Worm (Caenorhabditis elegans) whole organism, L3 larva: Measurements from ENCODE around the gene Y25C1A.8.
A peak's percentile ranks its signal among the peaks of the same experiment; 100 is the strongest.

Experiments used
- R02D3.7 ChIP-seq: fragments of 150-350 bp; optimal IDR thresholded peaks from 2 replicates; lab custom pipeline; 2014; ENCODE audit warnings: missing biosample characterization, missing genetic modification characterization
- ZK546.5 ChIP-seq: sonication (generic microtip); optimal IDR thresholded peaks from 2 replicates; lab custom pipeline; 2017; ENCODE audit warnings: missing biosample characterization, missing genetic modification characterization
- aly-2 ChIP-seq: fragments of 150-350 bp; optimal IDR thresholded peaks from 2 replicates; lab custom pipeline; 2014; ENCODE audit warnings: missing biosample characterization, missing genetic modification characterization
- ama-1 ChIP-seq: fragments of 150-350 bp; optimal IDR thresholded peaks from 2 replicates; lab custom pipeline; 2018
- ceh-16 ChIP-seq: sonication (generic microtip); optimal IDR thresholded peaks from 2 replicates; lab custom pipeline; 2017; ENCODE audit warnings: missing biosample characterization, missing genetic modification characterization
- ceh-28 ChIP-seq: fragments of 150-350 bp; optimal IDR thresholded peaks from 2 replicates; lab custom pipeline; 2014; ENCODE audit warnings: missing biosample characterization, missing genetic modification reagents, missing genetic modification characterization
- daf-12 ChIP-seq: fragments of 150-350 bp; optimal IDR thresholded peaks from 2 replicates; lab custom pipeline; 2014; ENCODE audit warnings: missing biosample characterization, missing genetic modification reagents, missing genetic modification characterization
- egl-27 ChIP-seq: sonication (generic microtip); optimal IDR thresholded peaks from 4 replicates; lab custom pipeline; 2017; ENCODE audit warnings: missing biosample characterization, missing genetic modification reagents, missing genetic modification characterization
- egl-5 ChIP-seq: fragments of 150-350 bp; optimal IDR thresholded peaks from 2 replicates; lab custom pipeline; 2017; ENCODE audit warnings: missing biosample characterization, missing genetic modification reagents, missing genetic modification characterization, inconsistent platforms
- elt-1 ChIP-seq: fragments of 150-350 bp; optimal IDR thresholded peaks from 2 replicates; lab custom pipeline; 2014; ENCODE audit warnings: missing biosample characterization, missing genetic modification characterization
- elt-2 ChIP-seq: sonication (generic microtip); optimal IDR thresholded peaks from 2 replicates; lab custom pipeline; 2016; ENCODE audit warnings: missing genetic modification reagents, mild to moderate bottlenecking, missing genetic modification characterization, missing compliant biosample characterization
- eor-1 ChIP-seq, 2 experiments: fragments of 150-350 bp; optimal IDR thresholded peaks; 2 replicates each; lab custom pipeline; 2014 to 2018; ENCODE audit warnings: missing biosample characterization in 2 of 2, missing genetic modification characterization in 2 of 2
- fkh-10 ChIP-seq: sonication (generic microtip); optimal IDR thresholded peaks from 2 replicates; lab custom pipeline; 2017; ENCODE audit warnings: missing biosample characterization, missing genetic modification reagents, missing genetic modification characterization
- fos-1 ChIP-seq: fragments of 150-350 bp; optimal IDR thresholded peaks from 2 replicates; lab custom pipeline; 2014; ENCODE audit warnings: missing biosample characterization, missing genetic modification characterization
- jun-1 ChIP-seq: fragments of 150-350 bp; optimal IDR thresholded peaks from 2 replicates; lab custom pipeline; 2014; ENCODE audit warnings: missing biosample characterization, missing genetic modification reagents, missing genetic modification characterization
- lsy-12 ChIP-seq: sonication (generic microtip); optimal IDR thresholded peaks from 2 replicates; lab custom pipeline; 2016; ENCODE audit warnings: mild to moderate bottlenecking, missing genetic modification characterization, missing compliant biosample characterization
- mdl-1 ChIP-seq: fragments of 150-350 bp; optimal IDR thresholded peaks from 2 replicates; lab custom pipeline; 2014; ENCODE audit warnings: missing biosample characterization, missing genetic modification characterization
- mml-1 ChIP-seq: fragments of 150-350 bp; sonication (generic microtip); optimal IDR thresholded peaks from 3 replicates; lab custom pipeline; 2014; ENCODE audit warnings: missing biosample characterization, missing genetic modification characterization
- nfya-1 ChIP-seq: sonication (generic microtip); optimal IDR thresholded peaks from 2 replicates; lab custom pipeline; 2017; ENCODE audit warnings: missing genetic modification characterization, mild to moderate bottlenecking, missing compliant biosample characterization, antibody characterized with exemption, moderate library complexity; ENCODE audit not compliant: insufficient read depth
- nhr-11 ChIP-seq: fragments of 150-350 bp; optimal IDR thresholded peaks from 2 replicates; lab custom pipeline; 2014; ENCODE audit warnings: missing biosample characterization, missing genetic modification characterization
- nhr-12 ChIP-seq: fragments of 150-350 bp; optimal IDR thresholded peaks from 2 replicates; lab custom pipeline; 2014; ENCODE audit warnings: missing biosample characterization, missing genetic modification characterization
- nhr-23 ChIP-seq: fragments of 150-350 bp; optimal IDR thresholded peaks from 2 replicates; lab custom pipeline; 2014; ENCODE audit warnings: missing biosample characterization, missing genetic modification reagents, missing genetic modification characterization
- nhr-237 ChIP-seq: fragments of 150-350 bp; optimal IDR thresholded peaks from 2 replicates; lab custom pipeline; 2014; ENCODE audit warnings: missing biosample characterization, missing genetic modification characterization
- nhr-25 ChIP-seq: sonication (generic microtip); optimal IDR thresholded peaks from 2 replicates; lab custom pipeline; 2017; ENCODE audit warnings: missing biosample characterization, missing genetic modification characterization
- nhr-67 ChIP-seq: fragments of 150-350 bp; optimal IDR thresholded peaks from 2 replicates; lab custom pipeline; 2014; ENCODE audit warnings: missing biosample characterization, missing genetic modification characterization
- nhr-76 ChIP-seq: fragments of 150-350 bp; sonication (generic microtip); optimal IDR thresholded peaks from 5 replicates; lab custom pipeline; 2014; ENCODE audit warnings: missing biosample characterization, missing genetic modification characterization
- nhr-77 ChIP-seq: fragments of 150-350 bp; optimal IDR thresholded peaks from 2 replicates; lab custom pipeline; 2014; ENCODE audit warnings: missing biosample characterization, missing genetic modification characterization
- pqm-1 ChIP-seq: fragments of 150-350 bp; optimal IDR thresholded peaks from 2 replicates; lab custom pipeline; 2017; ENCODE audit warnings: missing biosample characterization, missing genetic modification characterization, inconsistent platforms
- snpc-4 ChIP-seq: fragments of 150-350 bp; optimal IDR thresholded peaks from 2 replicates; lab custom pipeline; 2014; ENCODE audit warnings: missing biosample characterization, missing genetic modification characterization
- tbx-2 ChIP-seq: sonication (generic microtip); optimal IDR thresholded peaks from 2 replicates; lab custom pipeline; 2016; ENCODE audit warnings: mild to moderate bottlenecking, missing genetic modification characterization, missing compliant biosample characterization
- unc-39 ChIP-seq: sonication (generic microtip); optimal IDR thresholded peaks from 4 replicates; lab custom pipeline; 2017; ENCODE audit warnings: missing biosample characterization, missing genetic modification characterization
- unc-62 ChIP-seq: fragments of 150-350 bp; sonication (generic microtip); optimal IDR thresholded peaks from 4 replicates; lab custom pipeline; 2014; ENCODE audit warnings: missing biosample characterization, missing genetic modification reagents, missing genetic modification characterization
- ztf-11 ChIP-seq: fragments of 150-350 bp; optimal IDR thresholded peaks from 2 replicates; lab custom pipeline; 2014; ENCODE audit warnings: missing biosample characterization, missing genetic modification characterization

Gene Y25C1A.8

DNA sequence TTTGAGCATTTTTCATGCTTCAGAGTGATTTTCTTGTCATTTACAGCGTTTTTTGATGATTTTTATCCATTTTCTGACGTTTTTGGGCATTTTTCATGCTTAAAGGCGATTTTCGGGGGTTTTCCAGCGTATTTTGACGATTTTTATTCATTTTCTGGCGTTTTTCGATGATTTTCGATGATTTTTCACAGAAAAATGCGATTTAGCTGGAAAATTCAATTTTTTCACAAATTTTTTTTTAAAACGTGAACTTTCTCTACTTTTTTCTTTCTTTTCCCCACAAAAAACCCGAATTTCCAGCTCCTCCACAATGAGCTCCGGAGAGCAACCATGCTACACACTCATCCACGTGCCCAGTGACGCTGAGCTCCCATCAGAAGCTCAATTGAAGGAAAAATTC is 1.7 kb upstream of the Y25C1A.8 start, which contains the start of gene copb-1:
Gene copb-1 (plus strand): TSS at position 301 of the 400 bp plus-strand sequence.
- TF ChIP-seq nhr-76 (tag; lab: Kevin White, UChicago) = no peak
- TF ChIP-seq nhr-23 = no peak
- TF ChIP-seq daf-12 (tag; lab: Kevin White, UChicago) = no peak
- TF ChIP-seq egl-27 (tag; lab: Kevin White, UChicago) = no peak
- no peak for TF ChIP-seq ceh-16 (tag; lab: Kevin White, UChicago)
- no peak for TF ChIP-seq nhr-67 (tag; lab: Kevin White, UChicago)
- TF ChIP-seq egl-5 (tag; lab: Kevin White, UChicago) = no peak
- TF ChIP-seq snpc-4 (tag; lab: Kevin White, UChicago) = no peak
- no peak for TF ChIP-seq R02D3.7 (tag; lab: Kevin White, UChicago)

- TF ChIP-seq nhr-12 (tag; lab: Kevin White, UChicago) (no peak), ceh-28 (peak; percentile 34), ZK546.5 (tag; lab: Kevin White, UChicago) (no peak), nhr-77 (tag; lab: Kevin White, UChicago) (no peak), tbx-2 (tag; lab: Kevin White, UChicago) (no peak), unc-62 (GFP tag; lab: Kevin White, UChicago) (no peak)
Observed at ce11 chrII:3071012-3071749, 5.6 kb downstream of the Y25C1A.8 start, which contains the start of gene Y25C1A.7. Gene Y25C1A.7, minus strand, starts transcription at chrII:3071062.

- no peak for TF ChIP-seq tbx-2 (tag; lab: Kevin White, UChicago)
- TF ChIP-seq ceh-28 = peak; percentile 97
- TF ChIP-seq ama-1 = no peak
- TF ChIP-seq elt-2 (tag; lab: Kevin White, UChicago) = no peak
- TF ChIP-seq R02D3.7 (tag; lab: Kevin White, UChicago) = no peak
- TF ChIP-seq ztf-11 (tag; lab: Kevin White, UChicago) = no peak
- TF ChIP-seq eor-1 (tag; optimal IDR thresholded peaks at IDR 0.05; lab: Kevin White, UChicago) = no peak
- no peak for TF ChIP-seq nhr-237
Observed at ce11 chrII:3070182-3070581, 6.6 kb downstream of the Y25C1A.8 start.

ce11 chrII:3068646-3069045 is 8.1 kb downstream of the Y25C1A.8 start:
- no peak for TF ChIP-seq nhr-76 (tag; lab: Kevin White, UChicago)
- no peak for TF ChIP-seq nhr-25 (tag; lab: Kevin White, UChicago)
- TF ChIP-seq pqm-1 (tag; lab: Kevin White, UChicago) = no peak
- TF ChIP-seq ceh-28 = peak; percentile 74
- no peak for TF ChIP-seq ztf-11 (tag; lab: Kevin White, UChicago)
- TF ChIP-seq, all 47 proteins: peak for 1

ce11 chrII:3067896-3068295 is 8.9 kb downstream of the Y25C1A.8 start:
- TF ChIP-seq snpc-4 (tag; lab: Kevin White, UChicago) = no peak
- TF ChIP-seq elt-2 (tag; lab: Kevin White, UChicago) = no peak
- TF ChIP-seq ztf-11 (tag; lab: Kevin White, UChicago) = no peak
- TF ChIP-seq ZK546.5 (tag; lab: Kevin White, UChicago) = no peak
- TF ChIP-seq elt-1 = no peak
- no peak for TF ChIP-seq nhr-77 (tag; lab: Kevin White, UChicago)

ce11 chrII:3067447-3067846 is 9.3 kb downstream of the Y25C1A.8 start:
- TF ChIP-seq fkh-10 (GFP tag; lab: Kevin White, UChicago) (no peak), ceh-28 (peak; percentile 95)

DNA sequence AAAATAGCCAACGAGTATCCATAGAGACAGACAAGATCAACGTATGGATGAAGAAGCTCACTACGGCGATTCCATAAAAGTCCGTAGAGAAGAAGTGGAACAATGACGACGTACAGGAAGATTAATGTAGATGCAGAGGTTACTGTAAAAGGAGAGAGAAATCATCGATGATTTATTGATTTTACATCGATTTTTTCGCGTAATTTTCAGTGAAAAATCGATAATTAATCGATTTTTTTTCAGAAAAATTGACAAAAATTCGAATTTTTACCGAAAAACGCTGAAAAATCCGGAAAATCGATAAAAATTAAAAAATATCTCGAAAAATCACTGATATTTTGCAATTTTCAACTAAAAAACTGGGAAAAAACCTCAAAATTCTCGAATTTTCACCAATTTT is 10.4 kb downstream of the Y25C1A.8 start:
- TF ChIP-seq ztf-11 (tag; lab: Kevin White, UChicago) (no peak), aly-2 (tag; lab: Kevin White, UChicago) (no peak), unc-39 (tag; lab: Kevin White, UChicago) (no peak), ceh-28 (peak; percentile 78), nhr-67 (tag; lab: Kevin White, UChicago) (no peak)

DNA sequence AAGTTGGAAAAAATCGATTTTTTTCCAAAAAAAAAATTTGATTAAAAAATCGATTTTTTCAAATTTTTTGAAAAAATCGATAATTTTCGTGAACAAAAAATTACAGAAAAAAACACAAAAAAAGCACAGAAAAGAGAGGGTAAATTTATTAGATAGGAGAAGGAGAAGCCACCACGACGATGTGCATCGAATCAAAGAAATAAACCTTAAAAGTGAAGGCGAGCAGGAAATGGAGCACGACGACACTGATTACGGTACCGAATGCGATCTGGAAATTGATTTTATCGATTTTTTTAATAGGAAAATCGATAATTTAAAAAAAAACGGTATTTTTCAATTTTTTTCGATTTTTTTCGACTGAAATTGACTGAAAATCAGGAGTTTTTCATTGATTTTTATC is 11.7 kb downstream of the Y25C1A.8 start:
- TF ChIP-seq nhr-76 (tag; lab: Kevin White, UChicago) = no peak
- no peak for TF ChIP-seq fkh-10 (GFP tag; lab: Kevin White, UChicago)
- TF ChIP-seq tbx-2 (tag; lab: Kevin White, UChicago) = no peak
- no peak for TF ChIP-seq mdl-1
- no peak for TF ChIP-seq unc-39 (tag; lab: Kevin White, UChicago)
- no peak for TF ChIP-seq fos-1 (tag; lab: Kevin White, UChicago)
- TF ChIP-seq nhr-237 = no peak
- TF ChIP-seq mml-1 (tag; lab: Kevin White, UChicago) = no peak
- no peak for TF ChIP-seq jun-1 (tag; lab: Kevin White, UChicago)
- TF ChIP-seq daf-12 (tag; lab: Kevin White, UChicago) = no peak
- TF ChIP-seq nfya-1 (tag; lab: Kevin White, UChicago) = no peak
- TF ChIP-seq aly-2 (tag; lab: Kevin White, UChicago) = no peak
- no peak for TF ChIP-seq ceh-28
- TF ChIP-seq nhr-11 (tag; lab: Kevin White, UChicago) = no peak
- no peak for TF ChIP-seq lsy-12
